Worm (Caenorhabditis elegans) whole organism, early embryonic: Measurements from ENCODE around the gene mua-6.

Experiments used
- B0310.2 ChIP-seq: sonication (generic microtip); optimal IDR thresholded peaks from 2 replicates; lab custom pipeline; 2016; ENCODE audit warnings: mild to moderate bottlenecking, missing genetic modification characterization, missing compliant biosample characterization
- F13C5.2 ChIP-seq: sonication (generic microtip); optimal IDR thresholded peaks from 2 replicates; lab custom pipeline; 2017; ENCODE audit warnings: mild to moderate bottlenecking, missing genetic modification characterization, inconsistent platforms, missing compliant biosample characterization
- aly-1 ChIP-seq: sonication (generic microtip); optimal IDR thresholded peaks from 2 replicates; lab custom pipeline; 2016; ENCODE audit warnings: missing genetic modification characterization, missing compliant biosample characterization
- ama-1 ChIP-seq: fragments of 150-350 bp; optimal IDR thresholded peaks from 2 replicates; lab custom pipeline; 2014
- ceh-13 ChIP-seq: fragments of 200-800 bp; sonication (Bioruptor generic); optimal IDR thresholded peaks from 2 replicates; lab custom pipeline; 2018; ENCODE audit warnings: mild to moderate bottlenecking, missing genetic modification characterization, missing compliant biosample characterization
- ceh-36 ChIP-seq: sonication (generic microtip); optimal IDR thresholded peaks from 2 replicates; lab custom pipeline; 2016; ENCODE audit warnings: missing genetic modification characterization, inconsistent platforms, missing compliant biosample characterization
- ets-7 ChIP-seq: sonication (generic microtip); optimal IDR thresholded peaks from 2 replicates; lab custom pipeline; 2016; ENCODE audit warnings: missing genotype, missing genetic modification characterization, missing compliant biosample characterization
- flt-1 ChIP-seq: fragments of 200-800 bp; sonication (Bioruptor generic); IDR thresholded peaks from 2 replicates; pipeline ENCODE4 v1.3.6; 2022; ENCODE audit warnings: missing genetic modification characterization, missing compliant biosample characterization
- hmbx-1 ChIP-seq: sonication (generic microtip); optimal IDR thresholded peaks from 2 replicates; lab custom pipeline; 2016; ENCODE audit warnings: mild to moderate bottlenecking, missing genetic modification characterization, missing compliant biosample characterization
- hmg-4 ChIP-seq: fragments of 200-800 bp; sonication (Bioruptor generic); optimal IDR thresholded peaks from 2 replicates; lab custom pipeline; 2018; ENCODE audit warnings: mild to moderate bottlenecking, missing genetic modification characterization, missing compliant biosample characterization
- hnd-1 ChIP-seq: sonication (generic microtip); optimal IDR thresholded peaks from 2 replicates; lab custom pipeline; 2016; ENCODE audit warnings: missing genetic modification characterization, missing compliant biosample characterization
- pes-1 ChIP-seq: fragments of 200-800 bp; sonication (Bioruptor generic); IDR thresholded peaks from 2 replicates; pipeline ENCODE4 v1.3.6; 2022; ENCODE audit warnings: missing genetic modification reagents, missing genetic modification characterization, missing compliant biosample characterization
- scrt-1 ChIP-seq: fragments of 200-800 bp; sonication (Bioruptor generic); IDR thresholded peaks from 2 replicates; pipeline ENCODE4 v1.3.6; 2022; ENCODE audit warnings: missing genetic modification characterization, missing compliant biosample characterization
- sea-1 ChIP-seq: fragments of 200-800 bp; sonication (Bioruptor generic); conservative IDR thresholded peaks from 2 replicates; pipeline ENCODE4 v1.3.6; 2022; ENCODE audit warnings: missing genetic modification characterization, missing compliant biosample characterization
- tbx-11 ChIP-seq: fragments of 200-800 bp; sonication (Bioruptor generic); IDR thresholded peaks from 2 replicates; pipeline ENCODE4 v1.3.6; 2022; ENCODE audit warnings: missing genetic modification characterization, missing compliant biosample characterization
- tbx-37 ChIP-seq: fragments of 200-800 bp; sonication (Bioruptor generic); conservative IDR thresholded peaks from 2 replicates; pipeline ENCODE4 v1.3.6; 2022; ENCODE audit warnings: missing genetic modification reagents, missing genetic modification characterization, missing compliant biosample characterization
- tra-4 ChIP-seq: sonication (generic microtip); optimal IDR thresholded peaks from 2 replicates; lab custom pipeline; 2017; ENCODE audit warnings: missing genetic modification characterization, missing compliant biosample characterization

The mua-6 gene

ce11 chrX:16265636-16266384 lies at the start of gene mua-6:
Gene mua-6 (minus strand): TSS chrX:16265686.
- TF ChIP-seq ceh-13 (GFP tag; lab: Kevin White, UChicago) (no peak), sea-1 (GFP tag; lab: Robert Waterston, UW) (no peak), B0310.2 (no peak), ets-7 (tag; lab: Kevin White, UChicago) (no peak), hnd-1 (no peak), tbx-11 (GFP tag; lab: Robert Waterston, UW) (no peak), F13C5.2 (no peak), tra-4 (tag; lab: Kevin White, UChicago) (no peak), ama-1 (lab: Kevin White, UChicago) (no peak), hmbx-1 (tag; lab: Kevin White, UChicago) (no peak)

DNA sequence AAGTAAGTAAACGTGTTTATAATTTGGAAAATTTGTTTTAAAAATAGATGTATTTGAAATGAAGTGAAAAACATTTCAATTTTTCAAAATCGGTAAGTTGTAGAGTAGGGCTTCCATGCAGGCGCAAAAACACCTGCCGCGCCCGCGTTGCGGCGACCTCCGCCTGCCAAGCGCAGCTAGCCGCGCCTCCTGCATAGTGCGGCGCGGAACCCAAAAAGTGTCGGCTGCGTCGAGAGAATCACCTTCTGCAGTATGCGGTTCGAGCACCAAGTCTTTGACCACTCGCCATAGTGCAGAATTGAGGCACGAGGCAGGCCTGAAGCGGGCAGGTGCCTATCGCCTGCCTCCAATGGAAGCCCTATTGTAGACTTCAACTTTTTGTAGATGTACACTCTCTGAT lies 44.2 kb upstream of the mua-6 start:
- TF ChIP-seq ama-1 (lab: Kevin White, UChicago) (no peak), tbx-11 (GFP tag; lab: Robert Waterston, UW) (no peak), tbx-37 (no peak), hmg-4 (GFP tag; lab: Kevin White, UChicago) (no peak), F13C5.2 (no peak), pes-1 (GFP tag; lab: Robert Waterston, UW) (no peak), ets-7 (tag; lab: Kevin White, UChicago) (no peak), sea-1 (GFP tag; lab: Robert Waterston, UW) (no peak), tra-4 (tag; lab: Kevin White, UChicago) (no peak), scrt-1 (GFP tag; lab: Robert Waterston, UW) (no peak), ceh-13 (GFP tag; lab: Kevin White, UChicago) (no peak), aly-1 (tag; lab: Kevin White, UChicago) (no peak), flt-1 (GFP tag; lab: Robert Waterston, UW) (no peak), B0310.2 (no peak), hnd-1 (no peak), ceh-36 (tag; lab: Kevin White, UChicago) (no peak), hmbx-1 (tag; lab: Kevin White, UChicago) (no peak)

DNA sequence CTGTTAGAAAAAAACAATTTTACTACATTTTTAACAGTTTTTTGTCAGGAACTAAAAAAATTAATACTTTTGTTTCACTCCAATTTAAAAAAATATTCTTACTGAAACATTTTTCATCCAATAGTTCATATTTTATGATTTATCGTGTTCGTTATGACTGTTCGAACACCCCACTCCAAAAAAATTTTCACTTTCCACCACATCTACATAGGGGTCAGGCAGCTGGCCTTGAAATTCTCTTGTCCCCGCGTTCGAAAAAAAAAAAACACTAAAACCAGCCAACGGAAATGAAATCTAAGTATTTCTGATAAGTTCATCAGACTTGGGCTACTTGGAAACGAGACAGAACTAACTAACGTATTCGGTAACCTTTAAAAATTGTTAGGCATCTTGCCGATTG lies 40.7 kb upstream of the mua-6 start, which contains the start of gene twk-22:
TSS of gene twk-22 (plus strand) at position 301 of the 400 bp plus-strand sequence.
- TF ChIP-seq B0310.2 (no peak), ceh-36 (tag; lab: Kevin White, UChicago) (no peak), ceh-13 (GFP tag; lab: Kevin White, UChicago) (no peak), tbx-11 (GFP tag; lab: Robert Waterston, UW) (no peak), hnd-1 (no peak), tra-4 (tag; lab: Kevin White, UChicago) (no peak), ama-1 (lab: Kevin White, UChicago) (no peak), flt-1 (GFP tag; lab: Robert Waterston, UW) (no peak), hmg-4 (GFP tag; lab: Kevin White, UChicago) (no peak), F13C5.2 (no peak), ets-7 (tag; lab: Kevin White, UChicago) (no peak), pes-1 (GFP tag; lab: Robert Waterston, UW) (no peak), scrt-1 (GFP tag; lab: Robert Waterston, UW) (no peak), sea-1 (GFP tag; lab: Robert Waterston, UW) (no peak), aly-1 (tag; lab: Kevin White, UChicago) (no peak), hmbx-1 (tag; lab: Kevin White, UChicago) (no peak)

ce11 chrX:16300422-16300821 lies 34.9 kb upstream of the mua-6 start:
- TF ChIP-seq hnd-1, result no peak

ce11 chrX:16299859-16300258 lies 34.4 kb upstream of the mua-6 start, which contains the start of gene twk-21:
Gene twk-21 (plus strand): TSS chrX:16299892.
- TF ChIP-seq tbx-11 (GFP tag; lab: Robert Waterston, UW) (no peak), B0310.2 (no peak), sea-1 (GFP tag; lab: Robert Waterston, UW) (no peak), ceh-36 (tag; lab: Kevin White, UChicago) (no peak), pes-1 (GFP tag; lab: Robert Waterston, UW) (no peak), hnd-1 (no peak), hmbx-1 (tag; lab: Kevin White, UChicago) (no peak), ama-1 (lab: Kevin White, UChicago) (no peak), ceh-13 (GFP tag; lab: Kevin White, UChicago) (no peak), hmg-4 (GFP tag; lab: Kevin White, UChicago) (no peak), ets-7 (tag; lab: Kevin White, UChicago) (no peak), tbx-37 (no peak), flt-1 (GFP tag; lab: Robert Waterston, UW) (no peak), aly-1 (tag; lab: Kevin White, UChicago) (no peak)

ce11 chrX:16299217-16299616 lies 33.7 kb upstream of the mua-6 start:
- 0 out of 2 replicates have a peak, but pooled peaks have one; percentile 21 for TF ChIP-seq tbx-37
- TF ChIP-seq pes-1 (GFP tag; lab: Robert Waterston, UW), result peak; percentile 46; the same call in 1 of the 2 replicates
- TF ChIP-seq scrt-1 (GFP tag; lab: Robert Waterston, UW), result peak; percentile 52; the same call in 1 of the 2 replicates
- TF ChIP-seq sea-1 (GFP tag; lab: Robert Waterston, UW), result 0 out of 2 replicates have a peak, but pooled peaks have one; percentile 14

DNA sequence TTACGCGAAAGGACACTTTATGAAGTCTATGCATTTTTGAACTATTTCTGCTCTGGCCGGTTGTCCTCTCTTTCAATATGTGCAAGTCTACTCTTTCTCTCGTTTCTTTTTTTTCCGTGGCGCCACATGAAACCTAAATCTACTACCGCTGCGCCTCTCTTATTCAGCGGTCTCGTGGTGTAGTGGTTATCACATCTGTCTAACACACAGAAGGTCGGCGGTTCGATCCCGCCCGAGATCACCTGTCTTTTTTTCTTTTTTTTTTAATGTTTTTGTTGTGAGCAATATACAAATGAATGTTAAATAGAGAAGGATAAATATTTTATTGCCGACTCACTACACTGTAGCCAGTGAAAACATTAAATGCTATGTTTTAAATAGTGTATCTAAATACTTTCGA lies 32.7 kb upstream of the mua-6 start:
- TF ChIP-seq hnd-1 (no peak), hmg-4 (GFP tag; lab: Kevin White, UChicago) (no peak), hmbx-1 (tag; lab: Kevin White, UChicago) (no peak), ceh-36 (tag; lab: Kevin White, UChicago) (no peak), ama-1 (lab: Kevin White, UChicago) (no peak), tbx-37 (0 out of 2 replicates have a peak, but pooled peaks have one; percentile 40), aly-1 (tag; lab: Kevin White, UChicago) (no peak), tra-4 (tag; lab: Kevin White, UChicago) (no peak), scrt-1 (GFP tag; lab: Robert Waterston, UW) (0 out of 2 replicates have a peak, but pooled peaks have one; percentile 57), sea-1 (GFP tag; lab: Robert Waterston, UW) (no peak), ceh-13 (GFP tag; lab: Kevin White, UChicago) (no peak), pes-1 (GFP tag; lab: Robert Waterston, UW) (peak; percentile 67), B0310.2 (no peak), tbx-11 (GFP tag; lab: Robert Waterston, UW) (peak; percentile 33; the same call in 1 of the 2 replicates), flt-1 (GFP tag; lab: Robert Waterston, UW) (no peak), ets-7 (tag; lab: Kevin White, UChicago) (no peak), F13C5.2 (peak; percentile 60)
